Fruit fly (Drosophila melanogaster) whole organism, prepupa: ENCODE measurements around the gene CG31636.

Experiments
- CG10631 ChIP-seq: fragments of 200-800 bp; sonication (Bioruptor generic); optimal IDR thresholded peaks from 2 replicates; lab custom pipeline; 2016; ENCODE audit warnings: missing biosample characterization, missing genetic modification characterization
- CG10669 ChIP-seq: fragments of 200-800 bp; sonication (Bioruptor generic); optimal IDR thresholded peaks from 3 replicates; lab custom pipeline; 2018; ENCODE audit warnings: missing biosample characterization, mild to moderate bottlenecking, missing genetic modification characterization, moderate library complexity
- CG11294 ChIP-seq: fragments of 200-800 bp; sonication (Bioruptor generic); IDR thresholded peaks from 2 replicates; pipeline ENCODE4 v1.3.6; 2022; ENCODE audit warnings: missing biosample characterization, missing genetic modification characterization
- CG11902 ChIP-seq: fragments of 200-800 bp; sonication (Bioruptor generic); optimal IDR thresholded peaks from 3 replicates; lab custom pipeline; 2016; ENCODE audit warnings: missing biosample characterization, missing genetic modification characterization
- CG15336 ChIP-seq: fragments of 200-800 bp; sonication (Bioruptor generic); IDR thresholded peaks from 2 replicates; pipeline ENCODE4 v1.3.6; 2022; ENCODE audit warnings: missing biosample characterization, missing genetic modification characterization
- CG1621 ChIP-seq: fragments of 200-800 bp; sonication (Bioruptor generic); optimal IDR thresholded peaks from 3 replicates; lab custom pipeline; 2018; ENCODE audit warnings: missing biosample characterization, mild to moderate bottlenecking, missing genetic modification characterization
- CG3032 ChIP-seq: fragments of 200-800 bp; optimal IDR thresholded peaks from 2 replicates; lab custom pipeline; 2019; ENCODE audit warnings: missing biosample characterization, mild to moderate bottlenecking, missing genetic modification characterization, moderate library complexity
- CG31627 ChIP-seq: fragments of 200-800 bp; sonication (Bioruptor generic); optimal IDR thresholded peaks from 3 replicates; lab custom pipeline; 2016; ENCODE audit warnings: missing biosample characterization, missing genetic modification characterization
- CG32006 ChIP-seq: fragments of 200-800 bp; sonication (Bioruptor generic); optimal IDR thresholded peaks from 3 replicates; lab custom pipeline; 2017; ENCODE audit warnings: missing biosample characterization, mild to moderate bottlenecking, missing genetic modification characterization
- CG34406 ChIP-seq: fragments of 200-800 bp; sonication (Bioruptor generic); optimal IDR thresholded peaks from 3 replicates; lab custom pipeline; 2016; ENCODE audit warnings: missing biosample characterization, missing genetic modification characterization
- CG3919 ChIP-seq: fragments of 200-800 bp; sonication (Bioruptor generic); optimal IDR thresholded peaks from 3 replicates; lab custom pipeline; 2016; ENCODE audit warnings: missing biosample characterization, missing genetic modification characterization
- CG4318 ChIP-seq: fragments of 200-800 bp; sonication (Bioruptor generic); optimal IDR thresholded peaks from 3 replicates; lab custom pipeline; 2017; ENCODE audit warnings: missing biosample characterization, mild to moderate bottlenecking, missing genetic modification characterization
- CG6163 ChIP-seq: fragments of 200-800 bp; sonication (Bioruptor generic); IDR thresholded peaks from 3 replicates; pipeline ENCODE4 v1.3.6; 2022; ENCODE audit warnings: missing biosample characterization, missing genetic modification characterization
- CG6792 ChIP-seq: fragments of 200-800 bp; sonication (Bioruptor generic); optimal IDR thresholded peaks from 3 replicates; lab custom pipeline; 2016; ENCODE audit warnings: missing biosample characterization, missing genetic modification characterization
- CG6808 ChIP-seq: fragments of 200-800 bp; sonication (Bioruptor generic); optimal IDR thresholded peaks from 3 replicates; lab custom pipeline; 2017; ENCODE audit warnings: missing biosample characterization, missing genetic modification characterization, mild to moderate bottlenecking, moderate library complexity, missing genetic modification reagents
- CG6854 ChIP-seq: fragments of 200-800 bp; sonication (Bioruptor generic); optimal IDR thresholded peaks from 2 replicates; lab custom pipeline; 2017; ENCODE audit warnings: missing biosample characterization, mild to moderate bottlenecking, missing genetic modification characterization
- CG7368 ChIP-seq: fragments of 200-800 bp; sonication (Bioruptor generic); optimal IDR thresholded peaks from 3 replicates; lab custom pipeline; 2016; ENCODE audit warnings: missing biosample characterization, missing genetic modification characterization
- CG8119 ChIP-seq: fragments of 200-800 bp; sonication (Bioruptor generic); IDR thresholded peaks from 3 replicates; pipeline ENCODE4 v1.3.6; 2022; ENCODE audit warnings: missing biosample characterization, missing genetic modification characterization
- CG8632 ChIP-seq: fragments of 200-800 bp; sonication (Bioruptor generic); optimal IDR thresholded peaks from 3 replicates; lab custom pipeline; 2016; ENCODE audit warnings: missing biosample characterization, missing genetic modification characterization
- CG9139 ChIP-seq: fragments of 200-800 bp; sonication (Bioruptor generic); optimal IDR thresholded peaks from 3 replicates; lab custom pipeline; 2017; ENCODE audit warnings: missing biosample characterization, mild to moderate bottlenecking, missing genetic modification characterization
- Eip75B ChIP-seq: fragments of 200-800 bp; sonication (Bioruptor generic); optimal IDR thresholded peaks from 3 replicates; lab custom pipeline; 2016; ENCODE audit warnings: missing biosample characterization, missing genetic modification characterization
- Eip78C ChIP-seq: fragments of 200-800 bp; sonication (Bioruptor generic); peaks from one replicate; lab custom pipeline; 2016; ENCODE audit warnings: missing biosample characterization, missing genetic modification characterization
- Ets21C ChIP-seq: fragments of 200-800 bp; sonication (Bioruptor generic); optimal IDR thresholded peaks from 3 replicates; lab custom pipeline; 2016; ENCODE audit warnings: missing biosample characterization, missing genetic modification characterization
- Ets96B ChIP-seq: fragments of 200-800 bp; optimal IDR thresholded peaks from 2 replicates; lab custom pipeline; 2019; ENCODE audit warnings: missing biosample characterization, mild to moderate bottlenecking, missing genetic modification characterization, moderate library complexity
- Hr39 ChIP-seq: fragments of 200-800 bp; sonication (Bioruptor generic); optimal IDR thresholded peaks from 2 replicates; lab custom pipeline; 2016; ENCODE audit warnings: missing biosample characterization, missing genetic modification characterization
- Hr4 ChIP-seq: fragments of 200-800 bp; sonication (Bioruptor generic); optimal IDR thresholded peaks from 3 replicates; lab custom pipeline; 2016; ENCODE audit warnings: missing biosample characterization, missing genetic modification characterization
- Lpt ChIP-seq: fragments of 200-800 bp; sonication (Bioruptor generic); optimal IDR thresholded peaks from 3 replicates; lab custom pipeline; 2016; ENCODE audit warnings: missing biosample characterization, missing genetic modification characterization
- Met ChIP-seq: fragments of 200-800 bp; sonication (Bioruptor generic); optimal IDR thresholded peaks from 3 replicates; lab custom pipeline; 2016; ENCODE audit warnings: missing biosample characterization, missing genetic modification characterization
- Sox14 ChIP-seq: fragments of 200-800 bp; sonication (Bioruptor generic); optimal IDR thresholded peaks from 3 replicates; lab custom pipeline; 2016; ENCODE audit warnings: missing biosample characterization, missing genetic modification characterization
- Sox15 ChIP-seq: fragments of 200-800 bp; sonication (Bioruptor generic); optimal IDR thresholded peaks from 3 replicates; lab custom pipeline; 2016; ENCODE audit warnings: missing biosample characterization, missing genetic modification characterization
- acj6 ChIP-seq: fragments of 200-800 bp; sonication (Bioruptor generic); optimal IDR thresholded peaks from 3 replicates; lab custom pipeline; 2016; ENCODE audit warnings: missing biosample characterization, missing genetic modification characterization
- dac ChIP-seq: fragments of 200-800 bp; sonication (Bioruptor generic); optimal IDR thresholded peaks from 2 replicates; lab custom pipeline; 2017; ENCODE audit warnings: missing biosample characterization, mild to moderate bottlenecking, missing genetic modification characterization
- dsx ChIP-seq: fragments of 200-800 bp; optimal IDR thresholded peaks from 3 replicates; lab custom pipeline; 2019; ENCODE audit warnings: missing biosample characterization, mild to moderate bottlenecking, missing genetic modification characterization, moderate library complexity; ENCODE audit not compliant: poor library complexity, severe bottlenecking
- esn ChIP-seq: fragments of 200-800 bp; sonication (Bioruptor generic); optimal IDR thresholded peaks from 2 replicates; lab custom pipeline; 2016; ENCODE audit warnings: missing biosample characterization, mild to moderate bottlenecking, missing genetic modification characterization, moderate library complexity
- fd59A ChIP-seq: fragments of 200-800 bp; sonication (Bioruptor generic); optimal IDR thresholded peaks from 2 replicates; lab custom pipeline; 2017; ENCODE audit warnings: missing biosample characterization, mild to moderate bottlenecking, missing genetic modification characterization, missing genetic modification reagents
- fd85E ChIP-seq: fragments of 200-800 bp; sonication (Bioruptor generic); optimal IDR thresholded peaks from 3 replicates; lab custom pipeline; 2016; ENCODE audit warnings: missing biosample characterization, missing genetic modification characterization
- fkh ChIP-seq: fragments of 200-800 bp; sonication (Bioruptor generic); optimal IDR thresholded peaks from 3 replicates; lab custom pipeline; 2017; ENCODE audit warnings: missing biosample characterization, mild to moderate bottlenecking, missing genetic modification characterization, moderate library complexity
- pdm3 ChIP-seq: fragments of 200-800 bp; sonication (Bioruptor generic); optimal IDR thresholded peaks from 3 replicates; lab custom pipeline; 2016; ENCODE audit warnings: missing biosample characterization, missing genetic modification characterization
- salr ChIP-seq, 2 experiments: fragments of 200-800 bp; sonication (Bioruptor generic); optimal IDR thresholded peaks; 3 replicates each; lab custom pipeline; 2016 to 2018; ENCODE audit warnings: missing biosample characterization in 2 of 2, missing genetic modification characterization in 2 of 2, mild to moderate bottlenecking in 1 of 2
- ss ChIP-seq, 2 experiments: fragments of 200-800 bp; sonication (Bioruptor generic); optimal IDR thresholded peaks; 2 replicates in 1 of 2; 3 replicates in 1 of 2; lab custom pipeline; 2017 to 2018; ENCODE audit warnings: mild to moderate bottlenecking in 2 of 2, missing biosample characterization in 2 of 2, missing genetic modification characterization in 2 of 2, moderate library complexity in 1 of 2
- svp ChIP-seq: fragments of 200-800 bp; sonication (Bioruptor generic); peaks from one replicate; lab custom pipeline; 2016; ENCODE audit warnings: missing biosample characterization, missing genetic modification characterization
- topi ChIP-seq: fragments of 200-800 bp; sonication (Bioruptor generic); optimal IDR thresholded peaks from 3 replicates; lab custom pipeline; 2016; ENCODE audit warnings: missing biosample characterization, missing genetic modification characterization

The CG31636 gene

DNA sequence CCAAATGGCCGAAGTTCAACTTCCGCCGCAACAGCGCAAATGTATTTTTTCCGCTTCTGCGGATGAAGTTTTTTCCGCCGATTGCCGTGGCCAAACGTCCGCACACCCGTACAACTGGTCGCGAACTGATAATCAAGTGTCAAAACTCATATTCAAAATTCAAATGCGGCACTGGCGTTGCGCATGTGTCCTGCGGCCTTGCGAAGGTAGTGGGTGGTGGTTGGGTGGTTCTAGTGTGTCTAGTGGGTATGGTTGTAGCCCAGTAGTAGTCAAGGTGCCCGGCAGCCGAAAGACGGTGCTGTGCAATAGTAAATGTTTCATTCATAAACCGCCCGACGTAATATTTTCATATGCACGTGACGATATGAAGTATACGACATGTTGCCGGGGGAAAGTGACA is 36.4 kb downstream of the CG31636 start, which contains the start of gene DIP-iota:
TSS of gene DIP-iota (minus strand) at position 101 of the 400 bp plus-strand sequence.
- no peak for TF ChIP-seq CG8119 (GFP tag; lab: Robert Waterston, UW)
- TF ChIP-seq CG11902, result no peak
- no peak for TF ChIP-seq CG7368 (GFP tag; lab: Kevin White, UChicago)
- TF ChIP-seq CG1621, result no peak

DNA sequence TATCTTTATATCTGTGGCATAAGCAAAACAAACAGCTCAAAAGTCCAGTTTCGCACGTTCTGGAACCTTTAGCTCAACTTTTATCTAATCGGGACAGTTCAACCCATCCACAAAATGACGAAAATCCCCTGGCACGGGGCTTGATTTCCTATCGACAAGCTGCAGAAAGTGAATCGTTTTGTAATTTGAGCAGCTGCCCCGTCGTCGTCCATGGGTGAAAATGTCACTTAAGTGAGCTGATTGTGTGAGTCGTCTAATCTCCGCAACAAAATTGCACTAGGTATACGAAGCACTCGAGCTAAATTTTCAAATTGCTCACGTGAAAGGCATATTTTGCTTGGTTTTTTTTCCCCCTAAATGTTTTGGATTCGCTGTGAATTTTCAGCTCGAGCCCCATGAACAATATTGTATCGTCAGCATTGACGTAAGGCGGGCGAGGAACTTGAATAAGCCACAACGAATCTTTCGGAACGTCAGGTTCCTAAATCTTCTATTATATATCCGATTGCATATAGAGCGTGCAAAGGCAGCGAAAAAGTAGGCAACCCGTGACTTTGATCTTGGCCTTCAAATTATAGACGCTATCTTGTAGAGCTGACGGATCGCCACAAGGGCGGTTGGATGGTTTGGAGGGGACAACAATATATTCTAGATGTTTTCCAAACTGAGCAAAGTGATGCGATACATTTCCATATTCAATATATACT is 43.6 kb downstream of the CG31636 start:
- TF ChIP-seq svp (GFP tag; lab: Kevin White, UChicago), result peak; percentile 36
- no peak for TF ChIP-seq CG6808

DNA sequence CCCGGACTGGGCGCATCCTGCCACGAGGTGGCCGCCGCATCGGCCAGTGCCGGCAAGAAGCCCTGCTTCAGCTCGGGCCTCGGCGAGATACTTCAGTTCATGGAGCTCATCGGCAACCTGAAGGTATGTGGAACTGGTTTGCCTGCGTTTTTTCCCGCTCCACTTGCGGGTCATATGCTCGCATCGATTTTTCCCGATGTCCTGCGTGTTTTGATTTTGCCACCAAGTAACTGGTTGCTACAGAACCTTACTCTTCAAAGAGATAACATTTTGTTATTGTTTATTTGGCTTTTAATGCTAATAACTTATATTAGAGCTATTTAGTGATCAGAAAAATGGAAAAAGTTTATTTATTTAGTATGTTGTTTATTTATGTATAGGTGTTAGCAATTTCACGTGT is 44.8 kb downstream of the CG31636 start:
- TF ChIP-seq CG10669 (GFP tag; lab: Kevin White, UChicago) (no peak), CG34406 (GFP tag; lab: Kevin White, UChicago) (no peak), Ets96B (tag; lab: Kevin White, UChicago) (no peak), esn (GFP tag; lab: Kevin White, UChicago) (no peak), fd85E (GFP tag; lab: Kevin White, UChicago) (no peak), fd59A (GFP tag; lab: Kevin White, UChicago) (no peak), dsx (GFP tag; lab: Kevin White, UChicago) (no peak), Hr4 (GFP tag; lab: Kevin White, UChicago) (no peak), fkh (GFP tag; lab: Kevin White, UChicago) (no peak), Ets21C (GFP tag; lab: Kevin White, UChicago) (no peak), salr (GFP tag; optimal IDR thresholded peaks at IDR 0.05; lab: Kevin White, UChicago) (no peak), CG8632 (GFP tag; lab: Kevin White, UChicago) (no peak), CG6163 (GFP tag; lab: Robert Waterston, UW) (no peak), topi (GFP tag; lab: Kevin White, UChicago) (no peak)
- TF ChIP-seq, all 60 proteins: peak for 0

DNA sequence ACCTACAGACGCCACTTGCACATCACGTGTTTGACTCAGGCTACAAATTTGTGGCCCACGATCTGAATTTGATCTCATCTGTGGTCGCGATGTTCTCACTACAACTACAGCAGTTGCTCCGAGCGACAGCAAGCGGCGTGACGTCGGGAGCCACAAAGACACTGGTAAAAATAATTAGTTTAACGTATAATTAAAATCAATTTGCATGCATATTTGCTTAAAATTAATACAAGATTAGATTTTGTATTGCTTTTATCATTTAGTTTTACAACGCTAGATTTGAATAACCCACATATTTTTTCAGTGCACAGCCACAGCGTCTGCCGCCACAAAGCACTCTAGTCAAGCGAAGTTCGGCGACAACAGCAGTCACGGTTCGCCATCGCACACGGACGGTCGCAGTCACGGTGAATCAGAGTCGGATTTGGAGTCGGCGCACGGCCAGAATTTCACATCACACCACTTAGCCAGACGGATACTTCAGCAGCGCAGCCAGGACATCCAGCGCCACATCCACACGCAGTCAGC is 45.4 kb downstream of the CG31636 start:
- TF ChIP-seq CG9139 (peak; percentile 100), CG10669 (GFP tag; lab: Kevin White, UChicago) (peak; percentile 100), Hr4 (GFP tag; lab: Kevin White, UChicago) (peak; percentile 100), CG3032 (tag; lab: Kevin White, UChicago) (peak; percentile 100), CG10631 (GFP tag; lab: Kevin White, UChicago) (peak; percentile 100), CG32006 (GFP tag; lab: Kevin White, UChicago) (peak; percentile 100), Hr39 (peak; percentile 100), ss (GFP tag; optimal IDR thresholded peaks at IDR 0.05; lab: Kevin White, UChicago) (peak; percentile 100), CG6808 (peak; percentile 99), Eip75B (GFP tag; lab: Kevin White, UChicago) (peak; percentile 100), CG4318 (peak; percentile 100), CG8119 (GFP tag; lab: Robert Waterston, UW) (peak; percentile 100), Met (GFP tag; lab: Kevin White, UChicago) (peak; percentile 100), fd85E (GFP tag; lab: Kevin White, UChicago) (peak; percentile 99), CG1621 (peak; percentile 100), acj6 (GFP tag; lab: Kevin White, UChicago) (peak; percentile 100), fkh (GFP tag; lab: Kevin White, UChicago) (peak; percentile 99), Eip78C (GFP tag; lab: Kevin White, UChicago) (peak; percentile 100), CG15336 (GFP tag; lab: Robert Waterston, UW) (peak; percentile 100), CG6854 (GFP tag; lab: Kevin White, UChicago) (peak; percentile 100), Sox14 (GFP tag; lab: Kevin White, UChicago) (peak; percentile 100), CG11294 (GFP tag; lab: Robert Waterston, UW) (peak; percentile 100), CG31627 (GFP tag; lab: Kevin White, UChicago) (peak; percentile 100), Lpt (peak; percentile 100), pdm3 (GFP tag; lab: Kevin White, UChicago) (peak; percentile 100), dac (GFP tag; lab: Kevin White, UChicago) (peak; percentile 100), dsx (GFP tag; lab: Kevin White, UChicago) (peak; percentile 100), CG3919 (peak; percentile 100), CG6792 (GFP tag; lab: Kevin White, UChicago) (peak; percentile 100), Ets21C (GFP tag; lab: Kevin White, UChicago) (peak; percentile 100), Sox15 (peak; percentile 100), CG6163 (GFP tag; lab: Robert Waterston, UW) (peak; percentile 100), svp (GFP tag; lab: Kevin White, UChicago) (peak; percentile 100)
